Fruit fly (Drosophila melanogaster) whole organism, adult: Measurements from ENCODE around the gene CG14424.

ENCODE experiments used
- CG11617 ChIP-seq: fragments of 200-800 bp; sonication (Bioruptor generic); optimal IDR thresholded peaks from 2 replicates; lab custom pipeline; 2017; ENCODE audit warnings: mild to moderate bottlenecking, missing biosample characterization, missing genetic modification reagents, missing genetic modification characterization
- CG12768 ChIP-seq: fragments of 200-800 bp; sonication (Bioruptor generic); optimal IDR thresholded peaks from 2 replicates; lab custom pipeline; 2017; ENCODE audit warnings: missing biosample characterization, missing genetic modification characterization, mild to moderate bottlenecking, moderate library complexity, missing genetic modification reagents
- CG14711 ChIP-seq: fragments of 200-800 bp; sonication (Bioruptor generic); optimal IDR thresholded peaks from 2 replicates; lab custom pipeline; 2018; ENCODE audit warnings: missing biosample characterization, mild to moderate bottlenecking, missing genetic modification characterization, moderate library complexity
- CG1620 ChIP-seq: fragments of 200-800 bp; sonication (Bioruptor generic); optimal IDR thresholded peaks from 2 replicates; lab custom pipeline; 2016; ENCODE audit warnings: missing biosample characterization, missing genetic modification characterization
- CG33017 ChIP-seq: fragments of 200-800 bp; sonication (Bioruptor generic); optimal IDR thresholded peaks from 2 replicates; lab custom pipeline; 2018; ENCODE audit warnings: missing biosample characterization, mild to moderate bottlenecking, missing genetic modification characterization, moderate library complexity
- CG5204 ChIP-seq: fragments of 200-800 bp; sonication (Bioruptor generic); optimal IDR thresholded peaks from 2 replicates; lab custom pipeline; 2016; ENCODE audit warnings: missing biosample characterization, missing genetic modification characterization
- CG7045 ChIP-seq: fragments of 200-800 bp; sonication (Bioruptor generic); optimal IDR thresholded peaks from 2 replicates; lab custom pipeline; 2017; ENCODE audit warnings: missing biosample characterization, mild to moderate bottlenecking, missing genetic modification characterization
- CG7101 ChIP-seq: fragments of 200-800 bp; sonication (Bioruptor generic); optimal IDR thresholded peaks from 2 replicates; lab custom pipeline; 2018; ENCODE audit warnings: missing biosample characterization, mild to moderate bottlenecking, missing genetic modification characterization, moderate library complexity
- Clk ChIP-seq: fragments of 200-800 bp; sonication (Bioruptor generic); optimal IDR thresholded peaks from 2 replicates; lab custom pipeline; 2017; ENCODE audit warnings: missing biosample characterization, missing genetic modification characterization
- Crg-1 ChIP-seq: fragments of 200-800 bp; sonication (Bioruptor generic); optimal IDR thresholded peaks from 2 replicates; lab custom pipeline; 2016; ENCODE audit warnings: missing biosample characterization, missing genetic modification characterization
- Hr96 ChIP-seq: fragments of 200-800 bp; sonication (Bioruptor generic); optimal IDR thresholded peaks from 2 replicates; lab custom pipeline; 2016; ENCODE audit warnings: missing biosample characterization, missing genetic modification characterization
- Mnt ChIP-seq: fragments of 200-800 bp; sonication (Bioruptor generic); optimal IDR thresholded peaks from 2 replicates; lab custom pipeline; 2016; ENCODE audit warnings: missing biosample characterization, mild to moderate bottlenecking, missing genetic modification characterization
- bab1 ChIP-seq: fragments of 200-800 bp; sonication (Bioruptor generic); optimal IDR thresholded peaks from 3 replicates; lab custom pipeline; 2019; ENCODE audit warnings: missing biosample characterization, mild to moderate bottlenecking, missing genetic modification characterization, moderate library complexity
- cic ChIP-seq: fragments of 200-800 bp; sonication (Bioruptor generic); optimal IDR thresholded peaks from 2 replicates; lab custom pipeline; 2017; ENCODE audit warnings: missing biosample characterization, mild to moderate bottlenecking, missing genetic modification characterization, moderate library complexity
- cnc ChIP-seq, 2 experiments: fragments of >200 bp; optimal IDR thresholded peaks; 2 replicates each; lab custom pipeline; 2017
- kay ChIP-seq: fragments of 200-800 bp; sonication (Bioruptor generic); peaks from one replicate; lab custom pipeline; 2016; ENCODE audit warnings: missing biosample characterization, missing genetic modification characterization, borderline replicate concordance
- ovo ChIP-seq: fragments of 200-800 bp; sonication (Bioruptor generic); optimal IDR thresholded peaks from 2 replicates; lab custom pipeline; 2016; ENCODE audit warnings: missing biosample characterization, missing genetic modification characterization
- pad ChIP-seq: fragments of 200-800 bp; sonication (Bioruptor generic); optimal IDR thresholded peaks from 3 replicates; lab custom pipeline; 2017; ENCODE audit warnings: missing biosample characterization, missing genetic modification characterization, mild to moderate bottlenecking, moderate library complexity, missing genetic modification reagents
- tj ChIP-seq: fragments of 200-800 bp; sonication (Bioruptor generic); optimal IDR thresholded peaks from 3 replicates; lab custom pipeline; 2017; ENCODE audit warnings: missing biosample characterization, mild to moderate bottlenecking, missing genetic modification characterization, moderate library complexity
- toe ChIP-seq: fragments of 200-800 bp; sonication (Bioruptor generic); optimal IDR thresholded peaks from 2 replicates; lab custom pipeline; 2016; ENCODE audit warnings: missing biosample characterization, missing genetic modification characterization

The CG14424 gene

dm6 chrX:2927158-2927557 is at the start of gene CG14424:
TSS of gene CG14424 (minus strand) at chrX:2927258.
- TF ChIP-seq CG11617: no peak
- no peak for TF ChIP-seq CG7045 (GFP tag; lab: Kevin White, UChicago)
- TF ChIP-seq CG33017 (tag; lab: Kevin White, UChicago): no peak
- no peak for TF ChIP-seq cic (GFP tag; lab: Kevin White, UChicago)
- TF ChIP-seq kay: no peak
- no peak for TF ChIP-seq CG5204
- TF ChIP-seq pad (GFP tag; lab: Kevin White, UChicago): no peak
- TF ChIP-seq Hr96 (GFP tag; lab: Kevin White, UChicago): no peak
- TF ChIP-seq Mnt: no peak
- no peak for TF ChIP-seq ovo (GFP tag; lab: Kevin White, UChicago)

DNA sequence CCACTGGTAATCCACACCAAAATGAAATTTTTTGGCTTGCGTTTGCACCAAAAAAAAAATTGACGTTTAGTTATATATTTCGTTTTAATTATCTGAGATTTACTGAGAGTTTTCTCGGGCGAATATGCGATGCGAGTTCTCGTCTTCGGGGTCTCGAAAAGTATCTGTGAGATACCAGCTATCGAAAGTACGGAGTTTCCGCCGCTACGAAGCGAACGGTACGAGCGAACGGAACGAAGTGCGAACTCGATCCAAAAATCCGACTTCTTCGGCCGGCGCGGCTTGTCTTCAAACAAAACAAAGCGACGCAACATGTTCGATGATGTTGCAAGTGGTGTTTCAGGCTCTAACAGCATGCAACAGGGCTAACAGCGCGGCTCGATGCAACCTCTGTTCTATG is 46.5 kb upstream of the CG14424 start, which contains the start of gene rst:
Gene rst, minus strand, starts transcription at position 242 of the 400 bp plus-strand sequence.
- no peak for TF ChIP-seq toe
- TF ChIP-seq kay: no peak
- no peak for TF ChIP-seq tj (GFP tag; lab: Kevin White, UChicago)
- TF ChIP-seq CG14711 (tag; lab: Kevin White, UChicago): no peak
- TF ChIP-seq CG7101: no peak
- TF ChIP-seq CG11617: no peak
- no peak for TF ChIP-seq CG7045 (GFP tag; lab: Kevin White, UChicago)
- no peak for TF ChIP-seq cnc (optimal IDR thresholded peaks at IDR 0.05; lab: Kevin White, UChicago)
- TF ChIP-seq cic (GFP tag; lab: Kevin White, UChicago): no peak
- TF ChIP-seq CG12768 (GFP tag; lab: Kevin White, UChicago): no peak
- TF ChIP-seq Hr96 (GFP tag; lab: Kevin White, UChicago): no peak
- no peak for TF ChIP-seq Crg-1 (GFP tag; lab: Kevin White, UChicago)
- no peak for TF ChIP-seq pad (GFP tag; lab: Kevin White, UChicago)
- no peak for TF ChIP-seq CG33017 (tag; lab: Kevin White, UChicago)

- TF ChIP-seq CG14711 (tag; lab: Kevin White, UChicago) (no peak), Crg-1 (GFP tag; lab: Kevin White, UChicago) (no peak), CG33017 (tag; lab: Kevin White, UChicago) (no peak), CG12768 (GFP tag; lab: Kevin White, UChicago) (no peak)
These were observed 42.0 kb upstream of the CG14424 start for dm6 chrX:2969039-2969438.

DNA sequence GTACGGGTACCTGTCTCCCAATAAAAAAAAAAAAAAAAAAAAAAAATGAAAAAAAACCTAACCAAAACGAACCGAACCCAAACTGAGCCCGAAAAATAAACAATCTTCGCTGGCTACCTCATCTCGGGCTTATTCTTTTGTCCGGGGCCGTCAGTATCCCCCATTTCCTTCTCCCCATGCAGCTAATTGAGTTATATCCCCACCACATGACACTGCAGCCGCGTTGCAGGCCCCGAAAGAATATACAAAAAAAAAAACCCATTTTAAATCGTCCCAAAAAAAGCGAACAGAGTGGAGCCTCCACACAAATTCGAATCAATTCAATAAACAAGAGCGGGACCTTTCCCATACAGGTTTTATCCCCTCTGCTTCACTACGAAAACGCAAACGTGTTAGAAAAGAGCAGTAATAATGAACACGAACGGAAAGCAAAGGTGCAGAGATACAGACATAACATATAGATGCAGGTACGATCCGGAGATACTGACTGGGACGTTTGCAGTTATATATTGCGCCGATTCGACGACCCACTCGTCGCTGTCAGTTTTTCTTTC is 37.7 kb upstream of the CG14424 start:
- no peak for TF ChIP-seq CG11617
- no peak for TF ChIP-seq bab1 (GFP tag; lab: Kevin White, UChicago)
- no peak for TF ChIP-seq cic (GFP tag; lab: Kevin White, UChicago)
- no peak for TF ChIP-seq CG12768 (GFP tag; lab: Kevin White, UChicago)
- no peak for TF ChIP-seq Crg-1 (GFP tag; lab: Kevin White, UChicago)
- no peak for TF ChIP-seq Hr96 (GFP tag; lab: Kevin White, UChicago)
- TF ChIP-seq Mnt: no peak
- no peak for TF ChIP-seq Clk (GFP tag; lab: Kevin White, UChicago)
- TF ChIP-seq toe: no peak
- TF ChIP-seq CG14711 (tag; lab: Kevin White, UChicago): no peak
- no peak for TF ChIP-seq pad (GFP tag; lab: Kevin White, UChicago)
- no peak for TF ChIP-seq tj (GFP tag; lab: Kevin White, UChicago)
- TF ChIP-seq CG5204: no peak
- no peak for TF ChIP-seq CG7101
- no peak for TF ChIP-seq kay

- TF ChIP-seq cic (GFP tag; lab: Kevin White, UChicago): no peak
- no peak for TF ChIP-seq Clk (GFP tag; lab: Kevin White, UChicago)
- no peak for TF ChIP-seq CG12768 (GFP tag; lab: Kevin White, UChicago)
- TF ChIP-seq CG11617: no peak
- TF ChIP-seq Mnt: no peak
- no peak for TF ChIP-seq Hr96 (GFP tag; lab: Kevin White, UChicago)
- no peak for TF ChIP-seq toe
- no peak for TF ChIP-seq CG5204
- TF ChIP-seq CG1620 (GFP tag; lab: Kevin White, UChicago): no peak
- TF ChIP-seq ovo (GFP tag; lab: Kevin White, UChicago): no peak
- no peak for TF ChIP-seq CG7045 (GFP tag; lab: Kevin White, UChicago)
These were observed 36.8 kb upstream of the CG14424 start for dm6 chrX:2963790-2964335.

- TF ChIP-seq CG1620 (GFP tag; lab: Kevin White, UChicago) (no peak), toe (no peak), CG12768 (GFP tag; lab: Kevin White, UChicago) (no peak), bab1 (GFP tag; lab: Kevin White, UChicago) (no peak), CG11617 (no peak), ovo (GFP tag; lab: Kevin White, UChicago) (no peak), cic (GFP tag; lab: Kevin White, UChicago) (no peak), CG7101 (no peak), Crg-1 (GFP tag; lab: Kevin White, UChicago) (no peak), CG14711 (tag; lab: Kevin White, UChicago) (no peak), cnc (optimal IDR thresholded peaks at IDR 0.05; lab: Kevin White, UChicago) (no peak), tj (GFP tag; lab: Kevin White, UChicago) (no peak)
These were observed 36.1 kb upstream of the CG14424 start for dm6 chrX:2963171-2963570.

- TF ChIP-seq Crg-1 (GFP tag; lab: Kevin White, UChicago): no peak
- no peak for TF ChIP-seq CG14711 (tag; lab: Kevin White, UChicago)
- TF ChIP-seq toe: no peak
- TF ChIP-seq bab1 (GFP tag; lab: Kevin White, UChicago): no peak
- TF ChIP-seq CG5204: no peak
- TF ChIP-seq kay: no peak
- no peak for TF ChIP-seq CG7045 (GFP tag; lab: Kevin White, UChicago)
- TF ChIP-seq tj (GFP tag; lab: Kevin White, UChicago): no peak
- no peak for TF ChIP-seq ovo (GFP tag; lab: Kevin White, UChicago)
- no peak for TF ChIP-seq CG33017 (tag; lab: Kevin White, UChicago)
- TF ChIP-seq Mnt: no peak
These were observed 29.6 kb upstream of the CG14424 start for dm6 chrX:2956641-2957040.
